Worm (Caenorhabditis elegans): ENCODE measurements around the gene unc-115.

unc-115 gene

ce11 chrX:10197204-10197756 is 50.6 kb downstream of the unc-115 start, which contains the start of gene nucb-1:
Gene nucb-1 (plus strand): TSS chrX:10197706.
- TF ChIP-seq unc-62 (GFP tag; optimal IDR thresholded peaks at IDR 0.05) (peak; percentile 75), pha-4 (tag; optimal IDR thresholded peaks at IDR 0.05) (peak; percentile 43), ceh-39 (tag; optimal IDR thresholded peaks at IDR 0.05) (peak; percentile 68), ces-1 (GFP tag; optimal IDR thresholded peaks at IDR 0.05) (peak; percentile 58), unc-120 (tag; optimal IDR thresholded peaks at IDR 0.05; ENCODE audit: poor library complexity, severe bottlenecking) (peak; percentile 69), ceh-83 (GFP tag; optimal IDR thresholded peaks at IDR 0.05) (no peak), nhr-76 (tag; optimal IDR thresholded peaks at IDR 0.05) (no peak), lsy-2 (tag; optimal IDR thresholded peaks at IDR 0.05) (peak; percentile 47), unc-39 (tag; optimal IDR thresholded peaks at IDR 0.05) (peak; percentile 5), nhr-237 (tag; optimal IDR thresholded peaks at IDR 0.05) (peak; percentile 70), hlh-1 (tag; optimal IDR thresholded peaks at IDR 0.05) (peak; percentile 52), mab-5 (tag; optimal IDR thresholded peaks at IDR 0.05) (no peak), drap-1 (GFP tag; optimal IDR thresholded peaks at IDR 0.05) (peak; percentile 4), mep-1 (tag; optimal IDR thresholded peaks at IDR 0.05) (peak; percentile 46), elt-3 (tag; optimal IDR thresholded peaks at IDR 0.05) (no peak), nhr-12 (tag; optimal IDR thresholded peaks at IDR 0.05) (no peak)

ce11 chrX:10199202-10199601 is 52.5 kb downstream of the unc-115 start:
- no peak for TF ChIP-seq ces-1 (GFP tag; optimal IDR thresholded peaks at IDR 0.05)
- TF ChIP-seq elt-1 (tag; optimal IDR thresholded peaks at IDR 0.05; ENCODE audit: borderline replicate concordance, insufficient read depth) = no peak
- no peak for TF ChIP-seq lin-13 (tag; optimal IDR thresholded peaks at IDR 0.05)
- TF ChIP-seq mls-2 (tag; optimal IDR thresholded peaks at IDR 0.05) = no peak
- TF ChIP-seq lin-32 (GFP tag; optimal IDR thresholded peaks at IDR 0.05) = no peak
